Worm (Caenorhabditis elegans) whole organism, L4 larva: Measurements from ENCODE around the gene msp-31.
A peak's percentile ranks its signal among the peaks of the same experiment; 100 is the strongest.

ENCODE experiments used
- D1046.2 ChIP-seq: fragments of 200-800 bp; sonication (Bioruptor generic); IDR thresholded peaks from 2 replicates; pipeline ENCODE4 v1.3.6; 2022; ENCODE audit warnings: missing genetic modification characterization, missing compliant biosample characterization
- F10B5.3 ChIP-seq: sonication (generic microtip); optimal IDR thresholded peaks from 2 replicates; lab custom pipeline; 2016; ENCODE audit warnings: mild to moderate bottlenecking, missing genetic modification characterization, missing compliant biosample characterization
- F26F4.8 ChIP-seq: fragments of 200-800 bp; sonication (Bioruptor generic); conservative IDR thresholded peaks from 2 replicates; pipeline ENCODE4 v1.3.6; 2022; ENCODE audit warnings: missing genetic modification characterization, missing compliant biosample characterization
- F49E8.2 ChIP-seq: sonication (generic microtip); optimal IDR thresholded peaks from 2 replicates; lab custom pipeline; 2016; ENCODE audit warnings: missing compliant biosample characterization, mild to moderate bottlenecking, missing genetic modification characterization, borderline replicate concordance
- T26A8.4 ChIP-seq: fragments of 200-800 bp; sonication (Bioruptor generic); IDR thresholded peaks from 2 replicates; pipeline ENCODE4 v1.3.6; 2022; ENCODE audit warnings: missing genetic modification characterization, missing compliant biosample characterization
- Y105C5A.15 ChIP-seq: fragments of 200-800 bp; sonication (Bioruptor generic); IDR thresholded peaks from 2 replicates; pipeline ENCODE4 v1.3.6; 2022; ENCODE audit warnings: missing genetic modification characterization, missing compliant biosample characterization
- Y75B8A.6 ChIP-seq: fragments of 200-800 bp; sonication (Bioruptor generic); IDR thresholded peaks from 2 replicates; pipeline ENCODE4 v1.3.6; 2022; ENCODE audit warnings: missing genetic modification reagents, missing genetic modification characterization, missing compliant biosample characterization
- ZK546.5 ChIP-seq, 2 experiments: sonication (generic microtip); optimal IDR thresholded peaks; 2 replicates each; lab custom pipeline; 2017; ENCODE audit warnings: missing biosample characterization in 2 of 2, missing genetic modification characterization in 2 of 2
- ama-1 ChIP-seq: fragments of 150-350 bp; optimal IDR thresholded peaks from 2 replicates; lab custom pipeline; 2014; ENCODE audit warnings: inconsistent platforms, mixed read lengths
- arid-1 ChIP-seq: fragments of 200-800 bp; sonication (Bioruptor generic); conservative IDR thresholded peaks from 2 replicates; pipeline ENCODE4 v1.3.6; 2022; ENCODE audit warnings: missing genetic modification reagents, missing genetic modification characterization, missing compliant biosample characterization
- attf-4 ChIP-seq: sonication (generic microtip); optimal IDR thresholded peaks from 3 replicates; lab custom pipeline; 2017; ENCODE audit warnings: missing biosample characterization, missing genetic modification characterization
- ceh-20 ChIP-seq: fragments of 200-800 bp; sonication (Bioruptor generic); IDR thresholded peaks from 2 replicates; pipeline ENCODE4 v1.3.6; 2022; ENCODE audit warnings: missing genetic modification reagents, missing genetic modification characterization, missing compliant biosample characterization
- ceh-32 ChIP-seq: sonication (generic microtip); optimal IDR thresholded peaks from 2 replicates; lab custom pipeline; 2016; ENCODE audit warnings: mild to moderate bottlenecking, missing genetic modification characterization, missing compliant biosample characterization; ENCODE audit not compliant: poor library complexity
- ceh-62 ChIP-seq: sonication (generic microtip); optimal IDR thresholded peaks from 2 replicates; lab custom pipeline; 2017; ENCODE audit warnings: missing biosample characterization, missing genetic modification characterization
- ceh-82 ChIP-seq: sonication (generic microtip); optimal IDR thresholded peaks from 2 replicates; lab custom pipeline; 2017; ENCODE audit warnings: missing biosample characterization, missing genetic modification characterization
- ces-1 ChIP-seq: fragments of 150-350 bp; sonication (generic microtip); optimal IDR thresholded peaks from 4 replicates; lab custom pipeline; 2014; ENCODE audit warnings: missing biosample characterization, missing genetic modification reagents, missing genetic modification characterization
- cey-2 ChIP-seq: sonication (generic microtip); optimal IDR thresholded peaks from 3 replicates; lab custom pipeline; 2017; ENCODE audit warnings: missing genetic modification characterization, mild to moderate bottlenecking, missing compliant biosample characterization, antibody characterized with exemption, borderline replicate concordance; ENCODE audit not compliant: insufficient read depth
- ctbp-1 ChIP-seq: fragments of 200-800 bp; sonication (Bioruptor generic); IDR thresholded peaks from 2 replicates; pipeline ENCODE4 v1.3.6; 2022; ENCODE audit warnings: missing genetic modification reagents, missing genetic modification characterization, missing compliant biosample characterization
- daf-16 ChIP-seq, 3 experiments: sonication (generic microtip); optimal IDR thresholded peaks; 2 replicates each; lab custom pipeline; 2016 to 2017; ENCODE audit warnings: missing genetic modification characterization in 3 of 3, missing genetic modification reagents in 3 of 3, mild to moderate bottlenecking in 2 of 3, missing compliant biosample characterization in 2 of 3, missing biosample characterization in 1 of 3, moderate library complexity in 1 of 3
- daf-8 ChIP-seq: fragments of 200-800 bp; sonication (Bioruptor generic); IDR thresholded peaks from 2 replicates; pipeline ENCODE4 v1.3.6; 2022; ENCODE audit warnings: missing genetic modification characterization, missing compliant biosample characterization
- dmd-8 ChIP-seq: fragments of 200-800 bp; sonication (Bioruptor generic); IDR thresholded peaks from 2 replicates; pipeline ENCODE4 v1.3.6; 2022; ENCODE audit warnings: missing genetic modification characterization, missing compliant biosample characterization
- dmd-9 ChIP-seq: fragments of 200-800 bp; sonication (Bioruptor generic); IDR thresholded peaks from 2 replicates; pipeline ENCODE4 v1.3.6; 2022; ENCODE audit warnings: missing genetic modification reagents, missing genetic modification characterization, missing compliant biosample characterization
- dpl-1 ChIP-seq: fragments of 150-350 bp; optimal IDR thresholded peaks from 2 replicates; lab custom pipeline; 2014; ENCODE audit warnings: missing biosample characterization, missing genetic modification reagents, missing genetic modification characterization
- duxl-1 ChIP-seq: sonication (generic microtip); optimal IDR thresholded peaks from 2 replicates; lab custom pipeline; 2016; ENCODE audit warnings: mild to moderate bottlenecking, missing genetic modification characterization, moderate library complexity, missing compliant biosample characterization; ENCODE audit not compliant: poor library complexity
- egl-27 ChIP-seq: sonication (generic microtip); optimal IDR thresholded peaks from 3 replicates; lab custom pipeline; 2017; ENCODE audit warnings: missing biosample characterization, missing genetic modification reagents, missing genetic modification characterization
- fkh-10 ChIP-seq: fragments of 150-350 bp; optimal IDR thresholded peaks from 2 replicates; lab custom pipeline; 2014; ENCODE audit warnings: missing biosample characterization, missing genetic modification reagents, missing genetic modification characterization
- gei-8 ChIP-seq: fragments of 200-800 bp; sonication (Bioruptor generic); optimal IDR thresholded peaks from 2 replicates; lab custom pipeline; 2018; ENCODE audit warnings: mild to moderate bottlenecking, missing genetic modification characterization, missing compliant biosample characterization
- hif-1 ChIP-seq, 2 experiments: sonication (generic microtip); optimal IDR thresholded peaks; 2 replicates each; lab custom pipeline; 2016 to 2017; ENCODE audit warnings: missing compliant biosample characterization in 2 of 2, missing genetic modification characterization in 2 of 2, missing genetic modification reagents in 2 of 2, missing genotype in 2 of 2, mild to moderate bottlenecking in 1 of 2
- hmg-1.1 ChIP-seq: fragments of 200-800 bp; sonication (Bioruptor generic); IDR thresholded peaks from 2 replicates; pipeline ENCODE4 v1.3.6; 2022; ENCODE audit warnings: missing genetic modification reagents, missing genetic modification characterization, missing compliant biosample characterization
- jun-1 ChIP-seq: fragments of 150-350 bp; optimal IDR thresholded peaks from 2 replicates; lab custom pipeline; 2014; ENCODE audit warnings: missing biosample characterization, missing genetic modification reagents, missing genetic modification characterization
- lin-29 ChIP-seq: fragments of 200-800 bp; sonication (Bioruptor generic); IDR thresholded peaks from 2 replicates; pipeline ENCODE4 v1.3.6; 2022; ENCODE audit warnings: missing genetic modification reagents, missing genetic modification characterization, missing compliant biosample characterization
- lin-38 ChIP-seq: fragments of 200-800 bp; sonication (Bioruptor generic); IDR thresholded peaks from 2 replicates; pipeline ENCODE4 v1.3.6; 2022; ENCODE audit warnings: missing genetic modification reagents, missing genetic modification characterization, missing compliant biosample characterization
- mdl-1 ChIP-seq, 2 experiments: fragments of 150-350 bp in 1 of 2; sonication (generic microtip) in 1 of 2; optimal IDR thresholded peaks; 2 replicates each; lab custom pipeline; 2014 to 2017; ENCODE audit warnings: missing biosample characterization in 2 of 2, missing genetic modification characterization in 2 of 2
- nhr-10 ChIP-seq: fragments of 150-350 bp; optimal IDR thresholded peaks from 2 replicates; lab custom pipeline; 2014; ENCODE audit warnings: missing biosample characterization, missing genetic modification characterization
- nhr-102 ChIP-seq: sonication (generic microtip); optimal IDR thresholded peaks from 2 replicates; lab custom pipeline; 2016; ENCODE audit warnings: mild to moderate bottlenecking, missing genetic modification characterization, moderate library complexity, missing compliant biosample characterization
- nhr-11 ChIP-seq: fragments of 150-350 bp; optimal IDR thresholded peaks from 2 replicates; lab custom pipeline; 2014; ENCODE audit warnings: missing biosample characterization, missing genetic modification characterization
- nhr-28 ChIP-seq: fragments of 150-350 bp; optimal IDR thresholded peaks from 2 replicates; lab custom pipeline; 2014; ENCODE audit warnings: missing biosample characterization, missing genetic modification characterization
- nhr-6 ChIP-seq: fragments of 150-350 bp; optimal IDR thresholded peaks from 2 replicates; lab custom pipeline; 2014; ENCODE audit warnings: missing biosample characterization, missing genetic modification characterization
- nhr-76 ChIP-seq: fragments of 150-350 bp; optimal IDR thresholded peaks from 2 replicates; lab custom pipeline; 2014; ENCODE audit warnings: missing biosample characterization, missing genetic modification characterization
- php-3 ChIP-seq: fragments of 200-800 bp; sonication (Bioruptor generic); IDR thresholded peaks from 2 replicates; pipeline ENCODE4 v1.3.6; 2022; ENCODE audit warnings: missing genetic modification reagents, missing genetic modification characterization, missing compliant biosample characterization
- skn-1 ChIP-seq: fragments of 150-350 bp; optimal IDR thresholded peaks from 2 replicates; lab custom pipeline; 2014; ENCODE audit warnings: missing biosample characterization, missing genetic modification characterization
- snpc-1.2 ChIP-seq: fragments of 200-800 bp; sonication (Bioruptor generic); IDR thresholded peaks from 2 replicates; pipeline ENCODE4 v1.3.6; 2022; ENCODE audit warnings: missing genetic modification reagents, missing genetic modification characterization, missing compliant biosample characterization
- spr-3 ChIP-seq: fragments of 200-800 bp; sonication (Bioruptor generic); optimal IDR thresholded peaks from 2 replicates; lab custom pipeline; 2018; ENCODE audit warnings: mild to moderate bottlenecking, missing genetic modification characterization, missing compliant biosample characterization
- tag-97 ChIP-seq: fragments of 200-800 bp; sonication (Bioruptor generic); IDR thresholded peaks from 2 replicates; pipeline ENCODE4 v1.3.6; 2022; ENCODE audit warnings: missing genetic modification characterization, missing compliant biosample characterization
- tra-1 ChIP-seq: fragments of 200-800 bp; sonication (Bioruptor generic); IDR thresholded peaks from 2 replicates; pipeline ENCODE4 v1.3.6; 2022; ENCODE audit warnings: missing genetic modification reagents, missing genetic modification characterization, missing compliant biosample characterization
- unc-39 ChIP-seq: sonication (generic microtip); optimal IDR thresholded peaks from 2 replicates; lab custom pipeline; 2017; ENCODE audit warnings: missing biosample characterization, missing genetic modification characterization
- zfp-2 ChIP-seq: sonication (generic microtip); optimal IDR thresholded peaks from 2 replicates; lab custom pipeline; 2016; ENCODE audit warnings: mild to moderate bottlenecking, missing genetic modification characterization, missing compliant biosample characterization
- zfp-3 ChIP-seq: fragments of 200-800 bp; sonication (Bioruptor generic); conservative IDR thresholded peaks from 2 replicates; pipeline ENCODE4 v1.3.6; 2022; ENCODE audit warnings: missing genetic modification reagents, missing genetic modification characterization, missing compliant biosample characterization
- zip-11 ChIP-seq: fragments of 200-800 bp; sonication (Bioruptor generic); IDR thresholded peaks from 2 replicates; pipeline ENCODE4 v1.3.6; 2022; ENCODE audit warnings: missing genetic modification characterization, missing compliant biosample characterization
- zip-2 ChIP-seq: fragments of 150-350 bp; optimal IDR thresholded peaks from 2 replicates; lab custom pipeline; 2014; ENCODE audit warnings: missing biosample characterization, missing genetic modification characterization
- ztf-7 ChIP-seq: fragments of 150-350 bp; optimal IDR thresholded peaks from 2 replicates; lab custom pipeline; 2014; ENCODE audit warnings: missing biosample characterization, missing genetic modification characterization

The msp-31 gene

DNA sequence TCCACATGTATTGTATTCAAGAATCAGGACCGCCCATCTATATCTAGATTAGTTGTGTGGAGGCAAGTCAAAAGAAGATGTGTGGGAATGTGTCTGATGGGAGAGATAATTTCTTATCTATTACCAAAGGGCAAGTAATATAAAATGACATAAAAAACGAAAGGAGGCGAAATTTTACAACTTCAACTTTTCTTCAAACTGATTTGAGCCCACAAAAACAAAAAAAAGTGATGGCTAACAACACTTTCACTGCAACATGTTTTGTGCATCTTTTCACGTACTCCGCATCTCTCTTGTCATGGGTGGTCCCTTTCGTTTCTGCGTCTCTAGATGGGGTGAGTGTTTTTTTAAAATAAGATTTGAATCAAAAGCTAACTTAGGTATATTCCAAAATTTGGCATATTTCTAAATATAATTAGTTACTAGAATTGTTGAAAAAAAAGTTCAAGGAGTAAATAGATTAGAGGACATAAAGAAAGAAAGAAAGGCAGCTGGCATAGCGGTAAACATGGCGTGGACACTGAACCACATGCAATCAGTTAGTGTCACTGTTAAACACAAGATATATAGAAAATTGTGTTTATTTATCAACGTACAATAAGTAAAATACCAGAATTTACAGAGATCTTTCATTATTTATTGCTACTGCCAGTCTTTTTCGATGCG is 25.3 kb upstream of the msp-31 start, which contains the start of gene ZK546.19 (continued):
- TF ChIP-seq nhr-28: peak; percentile 41
- TF ChIP-seq ctbp-1: no peak
- TF ChIP-seq dmd-9: no peak
- no peak for TF ChIP-seq spr-3
- no peak for TF ChIP-seq zfp-2 (tag; lab: Kevin White, UChicago)
- TF ChIP-seq tag-97 (GFP tag; lab: Robert Waterston, UW): no peak
- TF ChIP-seq zfp-3 (GFP tag; lab: Robert Waterston, UW): no peak
- TF ChIP-seq zip-2 (tag; lab: Kevin White, UChicago): no peak
- TF ChIP-seq arid-1 (GFP tag; lab: Robert Waterston, UW): no peak
- TF ChIP-seq ceh-82 (tag; lab: Kevin White, UChicago): no peak
- peak; percentile 68 for TF ChIP-seq php-3 (GFP tag; lab: Robert Waterston, UW)
- no peak for TF ChIP-seq ceh-32
- TF ChIP-seq ama-1 (lab: Kevin White, UChicago): peak; percentile 27
- no peak for TF ChIP-seq dmd-8 (GFP tag; lab: Robert Waterston, UW)
- no peak for TF ChIP-seq T26A8.4
- TF ChIP-seq nhr-76 (tag; lab: Kevin White, UChicago): no peak
- no peak for TF ChIP-seq cey-2 (tag; lab: Kevin White, UChicago)
- TF ChIP-seq mdl-1 (tag; optimal IDR thresholded peaks at IDR 0.05; lab: Kevin White, UChicago): no peak
- no peak for TF ChIP-seq nhr-6 (tag; lab: Kevin White, UChicago)
- TF ChIP-seq nhr-10 (tag; lab: Kevin White, UChicago): peak; percentile 5
- no peak for TF ChIP-seq jun-1 (tag; lab: Kevin White, UChicago)
- TF ChIP-seq egl-27 (tag; lab: Kevin White, UChicago): no peak
- TF ChIP-seq F26F4.8: no peak
- no peak for TF ChIP-seq ceh-62 (tag; lab: Kevin White, UChicago)
- TF ChIP-seq hmg-1.1: no peak
- no peak for TF ChIP-seq nhr-102 (tag; lab: Kevin White, UChicago)
- no peak for TF ChIP-seq tra-1 (GFP tag; lab: Robert Waterston, UW)
- TF ChIP-seq ces-1 (GFP tag; lab: Kevin White, UChicago): no peak
- TF ChIP-seq skn-1: no peak
- TF ChIP-seq daf-8 (GFP tag; lab: Robert Waterston, UW): no peak
- no peak for TF ChIP-seq gei-8 (GFP tag; lab: Kevin White, UChicago)
- no peak for TF ChIP-seq lin-29 (GFP tag; lab: Robert Waterston, UW)
- TF ChIP-seq dpl-1 (GFP tag; lab: Kevin White, UChicago): peak; percentile 2
- TF ChIP-seq F10B5.3 (tag; lab: Kevin White, UChicago): no peak
- TF ChIP-seq attf-4 (tag; lab: Kevin White, UChicago): no peak
- no peak for TF ChIP-seq Y105C5A.15
- no peak for TF ChIP-seq D1046.2
- TF ChIP-seq F49E8.2 (tag; lab: Kevin White, UChicago): no peak
- no peak for TF ChIP-seq ZK546.5 (tag; optimal IDR thresholded peaks at IDR 0.05; lab: Kevin White, UChicago)
- 0 out of 2 replicates have a peak, but pooled peaks have one; percentile 39 for TF ChIP-seq ceh-20 (GFP tag; lab: Robert Waterston, UW)
- peak; percentile 41 to 99 for TF ChIP-seq hif-1 (tag; optimal IDR thresholded peaks at IDR 0.05; lab: Kevin White, UChicago)
- TF ChIP-seq nhr-11 (tag; lab: Kevin White, UChicago): no peak
- peak in 1 of 2 experiments; percentile 39 for TF ChIP-seq daf-16 (GFP tag; optimal IDR thresholded peaks at IDR 0.05; lab: Kevin White, UChicago)
- peak; percentile 70 for TF ChIP-seq daf-16 (tag; optimal IDR thresholded peaks at IDR 0.05; lab: Kevin White, UChicago)
- TF ChIP-seq lin-38 (GFP tag; lab: Robert Waterston, UW): no peak
- TF ChIP-seq unc-39 (tag; lab: Kevin White, UChicago): no peak
- no peak for TF ChIP-seq ztf-7
- no peak for TF ChIP-seq duxl-1 (tag; lab: Kevin White, UChicago)
- no peak for TF ChIP-seq fkh-10 (GFP tag; lab: Kevin White, UChicago)
- no peak for TF ChIP-seq Y75B8A.6
- no peak for TF ChIP-seq zip-11
- TF ChIP-seq snpc-1.2: no peak
